Fruit fly (Drosophila melanogaster): Measurements from ENCODE around the gene Cpr67B.
A peak's percentile ranks its signal among the peaks of the same experiment; 100 is the strongest.

Gene Cpr67B

DNA sequence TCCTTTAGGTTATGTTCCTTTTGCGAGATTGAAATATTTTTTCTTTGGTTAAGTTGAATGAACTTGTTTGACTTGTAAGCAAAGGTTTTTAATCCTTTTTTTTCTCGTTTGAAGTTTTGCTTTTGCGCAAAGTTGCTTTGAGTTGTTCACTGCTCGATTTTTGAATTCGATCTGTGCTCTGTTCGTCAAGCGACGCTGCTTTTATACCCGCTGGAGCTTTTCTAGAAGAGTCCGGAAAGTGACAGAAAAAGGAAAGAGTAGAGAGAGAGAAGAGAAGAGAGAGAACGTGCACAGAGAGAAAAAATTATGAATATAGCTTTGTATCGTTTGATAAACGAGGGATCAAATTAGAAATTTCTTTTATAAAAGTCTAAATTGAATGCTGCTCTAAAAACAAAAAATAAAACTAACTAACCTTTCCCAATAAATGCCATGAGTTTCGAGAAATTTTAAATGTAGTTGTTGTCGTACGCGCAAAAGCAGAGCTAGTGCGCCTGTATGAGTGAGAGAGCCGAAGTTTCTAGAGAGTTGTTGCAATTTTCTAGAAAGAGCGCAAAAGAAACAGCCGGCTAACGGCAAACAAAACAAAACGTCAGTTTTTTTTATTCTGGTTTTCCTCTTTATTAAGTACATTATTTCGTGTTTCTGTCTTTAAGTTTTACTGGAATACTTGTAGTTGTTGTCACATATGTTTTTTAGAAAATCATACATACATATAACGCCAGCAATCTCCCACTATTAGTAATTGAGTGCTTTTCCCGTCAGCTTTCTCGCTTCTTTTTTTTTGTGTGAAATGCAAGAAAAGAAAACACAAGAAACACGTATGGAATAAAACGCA, 27.2 kb upstream of the Cpr67B start, which contains the start of gene Hsp26:
TSS of gene Hsp26 (minus strand) at position 230 of the 838 bp plus-strand sequence.
- TF ChIP-seq Dad (GFP tag; optimal IDR thresholded peaks at IDR 0.05) (peak; percentile 58), klu (GFP tag; IDR thresholded peaks at IDR 0.05) (no peak; the same call in 1 of the 2 replicates), CG8281 (tag; optimal IDR thresholded peaks at IDR 0.05) (peak; percentile 60), odd (GFP tag; optimal IDR thresholded peaks at IDR 0.05) (peak; percentile 86), lbe (GFP tag; optimal IDR thresholded peaks at IDR 0.05) (peak; percentile 90), CG7745 (tag; optimal IDR thresholded peaks at IDR 0.05) (peak; percentile 28), schlank (tag; optimal IDR thresholded peaks at IDR 0.05) (peak; percentile 8), Hmr (GFP tag; optimal IDR thresholded peaks at IDR 0.05) (peak; percentile 86), sens-2 (GFP tag; IDR thresholded peaks at IDR 0.05) (peak; percentile 73), CG11696 (GFP tag; IDR thresholded peaks at IDR 0.05) (peak; percentile 65), Ptx1 (GFP tag; IDR thresholded peaks at IDR 0.05) (peak; percentile 87), CG43689 (GFP tag; IDR thresholded peaks at IDR 0.05) (peak; percentile 71), Vsx1 (GFP tag; optimal IDR thresholded peaks at IDR 0.05) (peak; percentile 53), mam (GFP tag; optimal IDR thresholded peaks at IDR 0.05) (peak; percentile 85), E2f2 (GFP tag; IDR thresholded peaks at IDR 0.05) (peak; percentile 68; the same call in 1 of the 2 replicates), CG4730 (GFP tag; IDR thresholded peaks at IDR 0.05) (peak; percentile 65), gcm (GFP tag; optimal IDR thresholded peaks at IDR 0.05) (peak; percentile 87), CG11560 (tag; IDR thresholded peaks at IDR 0.05) (0 out of 3 replicates have a peak, but pooled peaks have one; percentile 29), CG30403 (GFP tag; optimal IDR thresholded peaks at IDR 0.05) (peak; percentile 89), CG10321 (GFP tag; IDR thresholded peaks at IDR 0.05) (peak; percentile 24; the same call in 1 of the 2 replicates), amos (GFP tag; IDR thresholded peaks at IDR 0.05; ENCODE audit: partially characterized antibody) (no peak), CG4328 (GFP tag; optimal IDR thresholded peaks at IDR 0.05) (peak; percentile 13), sc (optimal IDR thresholded peaks at IDR 0.05) (no peak), sc (GFP tag; optimal IDR thresholded peaks at IDR 0.05) (peak; percentile 72), CTCF (GFP tag; optimal IDR thresholded peaks at IDR 0.05) (peak; percentile 15), lab (GFP tag; optimal IDR thresholded peaks at IDR 0.05) (peak; percentile 91), Blimp-1 (GFP tag; optimal IDR thresholded peaks at IDR 0.05) (peak; percentile 84), Mrtf (GFP tag; IDR thresholded peaks at IDR 0.05) (peak; percentile 55; the same call in 1 of the 3 replicates), CG6654 (GFP tag; optimal IDR thresholded peaks at IDR 0.05) (peak; percentile 38), Opbp (GFP tag; IDR thresholded peaks at IDR 0.05; ENCODE audit: partially characterized antibody) (no peak), dm (GFP tag; optimal IDR thresholded peaks at IDR 0.05) (peak; percentile 64), Aef1 (GFP tag; IDR thresholded peaks at IDR 0.05) (peak; percentile 77), CG34376 (GFP tag; optimal IDR thresholded peaks at IDR 0.05) (peak; percentile 83), CG1792 (GFP tag; optimal IDR thresholded peaks at IDR 0.05) (peak; percentile 78), Myb (GFP tag; optimal IDR thresholded peaks at IDR 0.05) (peak; percentile 71), Mes4 (GFP tag; optimal IDR thresholded peaks at IDR 0.05) (peak; percentile 88), BtbVII (GFP tag; optimal IDR thresholded peaks at IDR 0.05) (peak; percentile 68), Bteb2 (GFP tag; optimal IDR thresholded peaks at IDR 0.05) (peak; percentile 83), yki (optimal IDR thresholded peaks at IDR 0.05) (peak; percentile 10), CG17359 (tag; optimal IDR thresholded peaks at IDR 0.05) (peak; percentile 86), Mad (GFP tag; optimal IDR thresholded peaks at IDR 0.05) (peak; percentile 61), ken (GFP tag; IDR thresholded peaks at IDR 0.05) (peak; percentile 85), H15 (GFP tag; IDR thresholded peaks at IDR 0.05) (no peak), Oli (tag; optimal IDR thresholded peaks at IDR 0.05) (peak; percentile 86), CG17912 (GFP tag; optimal IDR thresholded peaks at IDR 0.05) (no peak), CG15011 (GFP tag; optimal IDR thresholded peaks at IDR 0.05) (peak; percentile 11), ci (GFP tag; IDR thresholded peaks at IDR 0.05) (peak; percentile 96), Bgb (GFP tag; IDR thresholded peaks at IDR 0.05; ENCODE audit: partially characterized antibody) (no peak; the same call in 1 of the 2 replicates), CG4854 (GFP tag; optimal IDR thresholded peaks at IDR 0.05) (peak; percentile 58), zen2 (GFP tag; IDR thresholded peaks at IDR 0.05; ENCODE audit: partially characterized antibody) (no peak)
